Worm (Caenorhabditis elegans): Measurements from ENCODE around the gene rec-8.

- TF ChIP-seq ama-1 (optimal IDR thresholded peaks at IDR 0.05) (no peak), skn-1 (tag; optimal IDR thresholded peaks at IDR 0.05) (no peak), lin-39 (tag; optimal IDR thresholded peaks at IDR 0.05) (no peak), snpc-4 (tag; optimal IDR thresholded peaks at IDR 0.05) (no peak), sma-9 (GFP tag; optimal IDR thresholded peaks at IDR 0.05) (peak; percentile 73), sma-9 (tag; optimal IDR thresholded peaks at IDR 0.05) (no peak), nhr-237 (tag; optimal IDR thresholded peaks at IDR 0.05) (no peak), nhr-77 (tag; optimal IDR thresholded peaks at IDR 0.05) (no peak), elt-3 (tag; optimal IDR thresholded peaks at IDR 0.05) (no peak), nhr-25 (tag; optimal IDR thresholded peaks at IDR 0.05) (no peak)
Measured at ce11 chrIV:13314181-13314580, 38.8 kb downstream of the rec-8 start.
